Fruit fly (Drosophila melanogaster) whole organism, embryonic: ENCODE results near the gene Ilp4.

Experiments used
- B-H1 ChIP-seq: fragments of 200-800 bp; sonication (Bioruptor generic); IDR thresholded peaks from 3 replicates; pipeline ENCODE4 v1.3.6; 2022; ENCODE audit warnings: missing biosample characterization, missing genetic modification characterization
- CG10209 ChIP-seq: fragments of 200-800 bp; sonication (Bioruptor generic); optimal IDR thresholded peaks from 3 replicates; lab custom pipeline; 2017; ENCODE audit warnings: missing biosample characterization, mild to moderate bottlenecking, missing genetic modification characterization, missing genetic modification reagents
- CG10274 ChIP-seq: fragments of 200-800 bp; sonication (Bioruptor generic); optimal IDR thresholded peaks from 3 replicates; lab custom pipeline; 2017; ENCODE audit warnings: missing biosample characterization, mild to moderate bottlenecking, missing genetic modification characterization
- CG10321 ChIP-seq: fragments of 200-800 bp; sonication (Bioruptor generic); IDR thresholded peaks from 2 replicates; pipeline ENCODE4 v1.3.6; 2022; ENCODE audit warnings: missing biosample characterization, missing genetic modification characterization
- CG10543 ChIP-seq: fragments of 200-800 bp; sonication (Bioruptor generic); optimal IDR thresholded peaks from 3 replicates; lab custom pipeline; 2017; ENCODE audit warnings: missing biosample characterization, mild to moderate bottlenecking, missing genetic modification characterization, moderate library complexity
- CG11456 ChIP-seq: fragments of 200-800 bp; sonication (Bioruptor generic); IDR thresholded peaks from 3 replicates; pipeline ENCODE4 v1.3.6; 2022; ENCODE audit warnings: missing biosample characterization, missing genetic modification characterization
- CG13424 ChIP-seq: fragments of 200-800 bp; sonication (Bioruptor generic); optimal IDR thresholded peaks from 2 replicates; lab custom pipeline; 2019; ENCODE audit warnings: missing biosample characterization, mild to moderate bottlenecking, missing genetic modification characterization, moderate library complexity
- CG15011 ChIP-seq: fragments of 200-800 bp; sonication (Bioruptor generic); optimal IDR thresholded peaks from 3 replicates; lab custom pipeline; 2018; ENCODE audit warnings: missing biosample characterization, mild to moderate bottlenecking, missing genetic modification characterization
- CG15269 ChIP-seq: fragments of 200-800 bp; sonication (Bioruptor generic); optimal IDR thresholded peaks from 2 replicates; lab custom pipeline; 2018; ENCODE audit warnings: missing biosample characterization, mild to moderate bottlenecking, missing genetic modification characterization, moderate library complexity
- CG16863 ChIP-seq: fragments of 200-800 bp; sonication (Bioruptor generic); optimal IDR thresholded peaks from 3 replicates; lab custom pipeline; 2016; ENCODE audit warnings: missing biosample characterization, missing genetic modification characterization
- CG17385 ChIP-seq: fragments of 200-800 bp; sonication (Bioruptor generic); optimal IDR thresholded peaks from 3 replicates; lab custom pipeline; 2018; ENCODE audit warnings: missing biosample characterization, mild to moderate bottlenecking, missing genetic modification characterization
- CG18476 ChIP-seq: fragments of 200-800 bp; sonication (Bioruptor generic); optimal IDR thresholded peaks from 2 replicates; lab custom pipeline; 2016; ENCODE audit warnings: missing biosample characterization, mild to moderate bottlenecking, missing genetic modification characterization
- CG2129 ChIP-seq: fragments of 200-800 bp; sonication (Bioruptor generic); IDR thresholded peaks from 2 replicates; pipeline ENCODE4 v1.3.6; 2022; ENCODE audit warnings: missing biosample characterization, missing genetic modification characterization; ENCODE audit not compliant: partially characterized antibody
- CG2875 ChIP-seq: fragments of 200-800 bp; sonication (Bioruptor generic); optimal IDR thresholded peaks from 2 replicates; lab custom pipeline; 2017; ENCODE audit warnings: missing biosample characterization, mild to moderate bottlenecking, missing genetic modification characterization, missing genetic modification reagents
- CG3065 ChIP-seq: fragments of 200-800 bp; sonication (Bioruptor generic); optimal IDR thresholded peaks from 2 replicates; lab custom pipeline; 2016; ENCODE audit warnings: missing biosample characterization, missing genetic modification characterization
- CG4360 ChIP-seq: fragments of 200-800 bp; sonication (Bioruptor generic); IDR thresholded peaks from 2 replicates; pipeline ENCODE4 v1.3.6; 2022; ENCODE audit warnings: missing biosample characterization, missing genetic modification characterization
- CG4730 ChIP-seq: fragments of 200-800 bp; sonication (Bioruptor generic); IDR thresholded peaks from 2 replicates; pipeline ENCODE4 v1.3.6; 2022; ENCODE audit warnings: missing biosample characterization, missing genetic modification characterization
- CG6765 ChIP-seq: fragments of 200-800 bp; sonication (Bioruptor generic); optimal IDR thresholded peaks from 3 replicates; lab custom pipeline; 2017; ENCODE audit warnings: missing biosample characterization, mild to moderate bottlenecking, missing genetic modification characterization
- CG8290 ChIP-seq, 3 experiments: fragments of 200-800 bp; sonication (Bioruptor generic); optimal IDR thresholded peaks; 2 replicates each; lab custom pipeline; 2016 to 2019; ENCODE audit warnings: missing biosample characterization in 3 of 3, missing genetic modification characterization in 3 of 3, mild to moderate bottlenecking in 2 of 3, moderate library complexity in 1 of 3
- CHES-1-like ChIP-seq: fragments of 200-800 bp; sonication (Bioruptor generic); optimal IDR thresholded peaks from 2 replicates; lab custom pipeline; 2016; ENCODE audit warnings: missing biosample characterization, missing genetic modification characterization
- CkIIα-i1 ChIP-seq: fragments of 200-800 bp; sonication (Bioruptor generic); IDR thresholded peaks from 2 replicates; pipeline ENCODE4 v1.3.6; 2022; ENCODE audit warnings: missing biosample characterization, missing genetic modification characterization
- Dbx ChIP-seq: fragments of 200-800 bp; sonication (Bioruptor generic); IDR thresholded peaks from 3 replicates; pipeline ENCODE4 v1.3.6; 2022; ENCODE audit warnings: missing biosample characterization, missing genetic modification characterization
- Dip3 ChIP-seq: fragments of 200-800 bp; sonication (Bioruptor generic); optimal IDR thresholded peaks from 3 replicates; lab custom pipeline; 2016; ENCODE audit warnings: missing biosample characterization, missing genetic modification characterization
- Dref ChIP-seq: fragments of 200-800 bp; sonication (Bioruptor generic); IDR thresholded peaks from 2 replicates; pipeline ENCODE4 v1.3.6; 2022; ENCODE audit warnings: missing biosample characterization, missing genetic modification characterization
- Ets97D ChIP-seq: fragments of 200-800 bp; sonication (Bioruptor generic); optimal IDR thresholded peaks from 3 replicates; lab custom pipeline; 2016; ENCODE audit warnings: missing biosample characterization, missing genetic modification characterization
- HLHmδ ChIP-seq: fragments of 200-800 bp; sonication (Bioruptor generic); optimal IDR thresholded peaks from 2 replicates; lab custom pipeline; 2018; ENCODE audit warnings: missing biosample characterization, mild to moderate bottlenecking, missing genetic modification characterization, moderate library complexity
- Kr ChIP-seq: fragments of 200-800 bp; sonication (Bioruptor generic); optimal IDR thresholded peaks from 2 replicates; lab custom pipeline; 2017; ENCODE audit warnings: missing biosample characterization, mild to moderate bottlenecking, missing genetic modification characterization
- MBD-R2 ChIP-seq: fragments of 200-800 bp; sonication (Bioruptor generic); IDR thresholded peaks from 2 replicates; pipeline ENCODE4 v1.3.6; 2022; ENCODE audit warnings: missing biosample characterization, missing genetic modification characterization
- Oli ChIP-seq: fragments of 200-800 bp; sonication (Bioruptor generic); optimal IDR thresholded peaks from 2 replicates; lab custom pipeline; 2018; ENCODE audit warnings: missing biosample characterization, mild to moderate bottlenecking, missing genetic modification characterization, moderate library complexity
- Opbp ChIP-seq: fragments of 200-800 bp; sonication (Bioruptor generic); IDR thresholded peaks from 3 replicates; pipeline ENCODE4 v1.3.6; 2022; ENCODE audit warnings: missing biosample characterization, missing genetic modification characterization; ENCODE audit not compliant: partially characterized antibody
- Sry-δ ChIP-seq: fragments of 200-800 bp; sonication (Bioruptor generic); optimal IDR thresholded peaks from 2 replicates; lab custom pipeline; 2016; ENCODE audit warnings: missing biosample characterization, missing genetic modification characterization
- ab ChIP-seq: fragments of 200-800 bp; sonication (Bioruptor generic); optimal IDR thresholded peaks from 2 replicates; lab custom pipeline; 2016; ENCODE audit warnings: missing biosample characterization, missing genetic modification characterization
- ap ChIP-seq: fragments of 200-800 bp; sonication (Bioruptor generic); IDR thresholded peaks from 2 replicates; pipeline ENCODE4 v1.3.6; 2022; ENCODE audit warnings: missing biosample characterization, missing genetic modification characterization
- bsh ChIP-seq, 2 experiments: fragments of 200-800 bp; sonication (Bioruptor generic); optimal IDR thresholded peaks; 2 replicates each; lab custom pipeline; 2017 to 2018; ENCODE audit warnings: mild to moderate bottlenecking in 2 of 2, missing biosample characterization in 2 of 2, missing genetic modification characterization in 2 of 2, moderate library complexity in 1 of 2
- ci ChIP-seq: fragments of 200-800 bp; sonication (Bioruptor generic); IDR thresholded peaks from 3 replicates; pipeline ENCODE4 v1.3.6; 2022; ENCODE audit warnings: missing biosample characterization, missing genetic modification characterization
- croc ChIP-seq: fragments of 200-800 bp; sonication (Bioruptor generic); conservative IDR thresholded peaks from 3 replicates; pipeline ENCODE4 v1.3.6; 2022; ENCODE audit warnings: missing biosample characterization, missing genetic modification characterization
- dan ChIP-seq: fragments of 200-800 bp; sonication (Bioruptor generic); IDR thresholded peaks from 2 replicates; pipeline ENCODE4 v1.3.6; 2022; ENCODE audit warnings: missing biosample characterization, missing genetic modification characterization
- disco-r ChIP-seq: fragments of 200-800 bp; sonication (Bioruptor generic); optimal IDR thresholded peaks from 2 replicates; lab custom pipeline; 2016; ENCODE audit warnings: missing biosample characterization, missing genetic modification characterization
- exex ChIP-seq: fragments of 200-800 bp; sonication (Bioruptor generic); optimal IDR thresholded peaks from 4 replicates; lab custom pipeline; 2018; ENCODE audit warnings: missing biosample characterization, mild to moderate bottlenecking, missing genetic modification characterization, moderate library complexity
- fd3F ChIP-seq: fragments of 200-800 bp; sonication (Bioruptor generic); optimal IDR thresholded peaks from 2 replicates; lab custom pipeline; 2018; ENCODE audit warnings: missing biosample characterization, mild to moderate bottlenecking, missing genetic modification characterization, moderate library complexity
- fu2 ChIP-seq: fragments of 200-800 bp; sonication (Bioruptor generic); optimal IDR thresholded peaks from 2 replicates; lab custom pipeline; 2016; ENCODE audit warnings: missing biosample characterization, missing genetic modification characterization
- gt ChIP-seq: fragments of 200-800 bp; sonication (Bioruptor generic); IDR thresholded peaks from 2 replicates; pipeline ENCODE4 v1.3.6; 2022; ENCODE audit warnings: missing biosample characterization, missing genetic modification characterization
- hbn ChIP-seq: fragments of 200-800 bp; sonication (Bioruptor generic); IDR thresholded peaks from 2 replicates; pipeline ENCODE4 v1.3.6; 2022; ENCODE audit warnings: missing biosample characterization, missing genetic modification characterization; ENCODE audit not compliant: partially characterized antibody
- her ChIP-seq: fragments of 200-800 bp; sonication (Bioruptor generic); optimal IDR thresholded peaks from 2 replicates; lab custom pipeline; 2016; ENCODE audit warnings: missing biosample characterization, missing genetic modification characterization
- hth ChIP-seq: fragments of >200 bp; optimal IDR thresholded peaks from 2 replicates; lab custom pipeline; 2017; ENCODE audit warnings: inconsistent platforms
- mirr ChIP-seq: fragments of 200-800 bp; sonication (Bioruptor generic); optimal IDR thresholded peaks from 3 replicates; lab custom pipeline; 2018; ENCODE audit warnings: missing biosample characterization, mild to moderate bottlenecking, missing genetic modification characterization
- nmo ChIP-seq: fragments of 200-800 bp; sonication (Bioruptor generic); optimal IDR thresholded peaks from 2 replicates; lab custom pipeline; 2018; ENCODE audit warnings: missing biosample characterization, mild to moderate bottlenecking, missing genetic modification characterization, moderate library complexity
- pb ChIP-seq: fragments of 200-800 bp; sonication (Bioruptor generic); optimal IDR thresholded peaks from 3 replicates; lab custom pipeline; 2016; ENCODE audit warnings: missing biosample characterization, missing genetic modification characterization
- slp2 ChIP-seq: fragments of 200-800 bp; sonication (Bioruptor generic); optimal IDR thresholded peaks from 2 replicates; lab custom pipeline; 2016; ENCODE audit warnings: missing biosample characterization, missing genetic modification characterization
- sr ChIP-seq: fragments of 200-800 bp; sonication (Bioruptor generic); IDR thresholded peaks from 3 replicates; pipeline ENCODE4 v1.3.6; 2022; ENCODE audit warnings: missing biosample characterization, missing genetic modification characterization

The Ilp4 gene

dm6 chr3L:9846577-9847342 lies 42.7 kb upstream of the Ilp4 start (continued):
- TF ChIP-seq nmo (GFP tag; lab: Kevin White, UChicago), result no peak
- peak; percentile 10 for TF ChIP-seq CG15269
- TF ChIP-seq CG16863 (GFP tag; lab: Kevin White, UChicago), result no peak
- no peak for TF ChIP-seq CG6765
- TF ChIP-seq CG11456, result no peak
- no peak for TF ChIP-seq CG17385
- no peak for TF ChIP-seq fu2 (GFP tag; lab: Kevin White, UChicago)
- TF ChIP-seq CG18476 (GFP tag; lab: Kevin White, UChicago), result no peak
- TF ChIP-seq Opbp (GFP tag; lab: Robert Waterston, UW), result peak; percentile 44; the same call in 1 of the 3 replicates
- TF ChIP-seq pb (GFP tag; lab: Kevin White, UChicago), result no peak
- TF ChIP-seq CkIIα-i1 (GFP tag; lab: Robert Waterston, UW), result no peak
- no peak for TF ChIP-seq CG15011 (GFP tag; lab: Kevin White, UChicago)
- no peak for TF ChIP-seq CG13424 (tag; lab: Kevin White, UChicago)
- no peak for TF ChIP-seq croc (GFP tag; lab: Robert Waterston, UW)
- peak; percentile 23 for TF ChIP-seq exex (tag; lab: Kevin White, UChicago)
- TF ChIP-seq fd3F (GFP tag; lab: Kevin White, UChicago), result peak; percentile 17
- TF ChIP-seq CG2875 (GFP tag; lab: Kevin White, UChicago), result no peak
- no peak for TF ChIP-seq disco-r (GFP tag; lab: Kevin White, UChicago)
- TF ChIP-seq bsh (GFP tag; optimal IDR thresholded peaks at IDR 0.05; lab: Kevin White, UChicago), result peak in 1 of 2 experiments; percentile 51
- no peak for TF ChIP-seq B-H1
- TF ChIP-seq Dip3 (GFP tag; lab: Kevin White, UChicago), result no peak
- no peak for TF ChIP-seq CG10209
- TF ChIP-seq MBD-R2 (GFP tag; lab: Robert Waterston, UW), result 0 out of 2 replicates have a peak, but pooled peaks have one; percentile 11
- TF ChIP-seq Ets97D (GFP tag; lab: Kevin White, UChicago), result no peak
- no peak for TF ChIP-seq hbn (GFP tag; lab: Robert Waterston, UW)
- no peak for TF ChIP-seq ap (GFP tag; lab: Robert Waterston, UW)
- no peak for TF ChIP-seq sr (GFP tag; lab: Robert Waterston, UW)
- no peak for TF ChIP-seq Sry-δ (GFP tag; lab: Kevin White, UChicago)
- no peak for TF ChIP-seq CG8290 (GFP tag; optimal IDR thresholded peaks at IDR 0.05; lab: Kevin White, UChicago)
- TF ChIP-seq CG8290 (tag; optimal IDR thresholded peaks at IDR 0.05; lab: Kevin White, UChicago), result no peak
- TF ChIP-seq ci (GFP tag; lab: Robert Waterston, UW), result 0 out of 3 replicates have a peak, but pooled peaks have one; percentile 49
- TF ChIP-seq CG10321, result no peak
- TF ChIP-seq Oli (tag; lab: Kevin White, UChicago), result no peak
- no peak for TF ChIP-seq CG4730 (GFP tag; lab: Robert Waterston, UW)
- no peak for TF ChIP-seq CHES-1-like
- no peak for TF ChIP-seq dan (GFP tag; lab: Robert Waterston, UW)
- TF ChIP-seq CG10274, result no peak
- no peak for TF ChIP-seq Dref (GFP tag; lab: Robert Waterston, UW)
- no peak for TF ChIP-seq HLHmδ (GFP tag; lab: Kevin White, UChicago)
- no peak for TF ChIP-seq CG3065 (GFP tag; lab: Kevin White, UChicago)
- TF ChIP-seq mirr, result no peak
- TF ChIP-seq Kr (GFP tag; lab: Kevin White, UChicago), result no peak
- TF ChIP-seq Dbx (GFP tag; lab: Robert Waterston, UW), result peak; percentile 37; the same call in 1 of the 3 replicates
- TF ChIP-seq her (GFP tag; lab: Kevin White, UChicago), result no peak
- TF ChIP-seq gt, result no peak
- TF ChIP-seq CG2129 (GFP tag; lab: Robert Waterston, UW), result no peak
- no peak for TF ChIP-seq hth (lab: Kevin White, UChicago)
- TF ChIP-seq slp2 (GFP tag; lab: Kevin White, UChicago), result no peak
- TF ChIP-seq CG4360 (GFP tag; lab: Robert Waterston, UW), result no peak
- no peak for TF ChIP-seq ab (GFP tag; lab: Kevin White, UChicago)
- TF ChIP-seq CG10543 (GFP tag; lab: Kevin White, UChicago), result peak; percentile 11
